Worm (Caenorhabditis elegans) whole organism, L1 larva: Measurements from ENCODE around the gene F26D2.10.

Source experiments
- C04F5.9 ChIP-seq: sonication (generic microtip); optimal IDR thresholded peaks from 2 replicates; lab custom pipeline; 2016; ENCODE audit warnings: missing genetic modification characterization, missing compliant biosample characterization
- C16A3.4 ChIP-seq: fragments of 150-350 bp; optimal IDR thresholded peaks from 2 replicates; lab custom pipeline; 2014; ENCODE audit warnings: missing biosample characterization, missing genetic modification characterization
- aha-1 ChIP-seq: fragments of 150-350 bp; optimal IDR thresholded peaks from 2 replicates; lab custom pipeline; 2014; ENCODE audit warnings: missing biosample characterization, missing genetic modification characterization
- alr-1 ChIP-seq: fragments of 200-800 bp; sonication (Bioruptor generic); optimal IDR thresholded peaks from 2 replicates; lab custom pipeline; 2018; ENCODE audit warnings: borderline replicate concordance, mild to moderate bottlenecking, missing genetic modification characterization, missing compliant biosample characterization
- ama-1 ChIP-seq: fragments of 150-350 bp; optimal IDR thresholded peaks from 2 replicates; lab custom pipeline; 2014
- blmp-1 ChIP-seq: fragments of 150-350 bp; optimal IDR thresholded peaks from 2 replicates; lab custom pipeline; 2014; ENCODE audit warnings: missing biosample characterization, missing genetic modification characterization
- ceh-90 ChIP-seq: sonication (generic microtip); optimal IDR thresholded peaks from 2 replicates; lab custom pipeline; 2016; ENCODE audit warnings: missing genetic modification characterization, missing compliant biosample characterization
- dpl-1 ChIP-seq, 3 experiments: fragments of 150-350 bp in 2 of 3; sonication (generic microtip) in 1 of 3; optimal IDR thresholded peaks; 2 replicates each; lab custom pipeline; 2014 to 2017; ENCODE audit warnings: missing biosample characterization in 3 of 3, missing genetic modification characterization in 3 of 3, missing genetic modification reagents in 3 of 3
- dsc-1 ChIP-seq: sonication (generic microtip); optimal IDR thresholded peaks from 2 replicates; lab custom pipeline; 2016; ENCODE audit warnings: mild to moderate bottlenecking, missing genetic modification characterization, missing compliant biosample characterization
- elt-2 ChIP-seq: sonication (generic microtip); optimal IDR thresholded peaks from 2 replicates; lab custom pipeline; 2016; ENCODE audit warnings: missing genetic modification characterization, mild to moderate bottlenecking, inconsistent platforms, missing compliant biosample characterization, missing genetic modification reagents
- fkh-4 ChIP-seq: sonication (generic microtip); optimal IDR thresholded peaks from 2 replicates; lab custom pipeline; 2016; ENCODE audit warnings: missing compliant biosample characterization, missing genetic modification characterization, borderline replicate concordance
- fos-1 ChIP-seq: fragments of 150-350 bp; optimal IDR thresholded peaks from 2 replicates; lab custom pipeline; 2014; ENCODE audit warnings: missing biosample characterization, missing genetic modification characterization
- hlh-17 ChIP-seq: fragments of 200-800 bp; sonication (Bioruptor generic); optimal IDR thresholded peaks from 2 replicates; lab custom pipeline; 2018; ENCODE audit warnings: missing genetic modification characterization, mild to moderate bottlenecking, missing compliant biosample characterization, moderate library complexity, borderline replicate concordance
- hlh-4 ChIP-seq: sonication (generic microtip); optimal IDR thresholded peaks from 2 replicates; lab custom pipeline; 2016; ENCODE audit warnings: mild to moderate bottlenecking, missing genetic modification characterization, missing compliant biosample characterization
- jun-1 ChIP-seq: fragments of 150-350 bp; optimal IDR thresholded peaks from 2 replicates; lab custom pipeline; 2014; ENCODE audit warnings: missing biosample characterization, missing genetic modification reagents, missing genetic modification characterization
- lin-14 ChIP-seq: fragments of 200-800 bp; sonication (Bioruptor generic); optimal IDR thresholded peaks from 2 replicates; lab custom pipeline; 2018; ENCODE audit warnings: mild to moderate bottlenecking, missing genetic modification characterization, moderate library complexity, missing compliant biosample characterization
- lir-3 ChIP-seq: sonication (generic microtip); optimal IDR thresholded peaks from 2 replicates; lab custom pipeline; 2016; ENCODE audit warnings: mild to moderate bottlenecking, missing genetic modification characterization, moderate library complexity, missing compliant biosample characterization; ENCODE audit not compliant: poor library complexity
- lsy-2 ChIP-seq, 2 experiments: fragments of 150-350 bp; optimal IDR thresholded peaks; 2 replicates each; lab custom pipeline; 2014; ENCODE audit warnings: missing biosample characterization in 2 of 2, missing genetic modification characterization in 2 of 2
- mab-9 ChIP-seq: fragments of 200-800 bp; sonication (Bioruptor generic); IDR thresholded peaks from 2 replicates; pipeline ENCODE4 v1.3.6; 2022; ENCODE audit warnings: missing genetic modification reagents, missing genetic modification characterization, missing compliant biosample characterization
- mep-1 ChIP-seq: fragments of 150-350 bp; optimal IDR thresholded peaks from 2 replicates; lab custom pipeline; 2014; ENCODE audit warnings: missing biosample characterization, missing genetic modification characterization
- nhr-19 ChIP-seq: fragments of 200-800 bp; sonication (Bioruptor generic); conservative IDR thresholded peaks from 2 replicates; pipeline ENCODE4 v1.3.6; 2022; ENCODE audit warnings: missing genetic modification characterization, missing compliant biosample characterization
- nhr-76 ChIP-seq: sonication (generic microtip); optimal IDR thresholded peaks from 2 replicates; lab custom pipeline; 2017; ENCODE audit warnings: missing biosample characterization, missing genetic modification characterization
- nhr-85 ChIP-seq: sonication (generic microtip); peaks from one replicate; lab custom pipeline; 2016; ENCODE audit warnings: missing genetic modification characterization, inconsistent platforms, missing compliant biosample characterization
- nhr-90 ChIP-seq: sonication (generic microtip); optimal IDR thresholded peaks from 2 replicates; lab custom pipeline; 2016; ENCODE audit warnings: mild to moderate bottlenecking, missing genetic modification characterization, missing compliant biosample characterization; ENCODE audit not compliant: poor library complexity
- rnt-1 ChIP-seq: sonication (generic microtip); optimal IDR thresholded peaks from 2 replicates; lab custom pipeline; 2016; ENCODE audit warnings: mild to moderate bottlenecking, missing genetic modification characterization, moderate library complexity, missing compliant biosample characterization
- snpc-4 ChIP-seq: fragments of 150-350 bp; optimal IDR thresholded peaks from 2 replicates; lab custom pipeline; 2014; ENCODE audit warnings: missing biosample characterization, missing genetic modification characterization
- snu-23 ChIP-seq: sonication (generic microtip); optimal IDR thresholded peaks from 2 replicates; lab custom pipeline; 2016; ENCODE audit warnings: missing genetic modification characterization, missing compliant biosample characterization
- swsn-7 ChIP-seq: sonication (generic microtip); optimal IDR thresholded peaks from 2 replicates; lab custom pipeline; 2016; ENCODE audit warnings: missing genetic modification characterization, missing compliant biosample characterization
- tlp-1 ChIP-seq: fragments of 150-350 bp; optimal IDR thresholded peaks from 2 replicates; lab custom pipeline; 2014; ENCODE audit warnings: missing biosample characterization, missing genetic modification characterization
- unc-62 ChIP-seq: fragments of 150-350 bp; optimal IDR thresholded peaks from 2 replicates; lab custom pipeline; 2014; ENCODE audit warnings: missing biosample characterization, missing genetic modification reagents, missing genetic modification characterization
- unc-98 ChIP-seq: fragments of 200-800 bp; sonication (Bioruptor generic); IDR thresholded peaks from 2 replicates; pipeline ENCODE4 v1.3.6; 2022; ENCODE audit warnings: missing genetic modification characterization, missing compliant biosample characterization
- vab-15 ChIP-seq: sonication (generic microtip); optimal IDR thresholded peaks from 2 replicates; lab custom pipeline; 2017; ENCODE audit warnings: missing genotype, mild to moderate bottlenecking, missing genetic modification characterization, missing compliant biosample characterization
- xbp-1 ChIP-seq: sonication (generic microtip); optimal IDR thresholded peaks from 2 replicates; lab custom pipeline; 2016; ENCODE audit warnings: missing genetic modification characterization, missing compliant biosample characterization
- zag-1 ChIP-seq: fragments of 150-350 bp; optimal IDR thresholded peaks from 2 replicates; lab custom pipeline; 2014; ENCODE audit warnings: missing biosample characterization, missing genetic modification characterization
- ztf-4 ChIP-seq: fragments of 150-350 bp; optimal IDR thresholded peaks from 2 replicates; lab custom pipeline; 2014; ENCODE audit warnings: missing biosample characterization, missing genetic modification characterization

F26D2.10 gene

DNA sequence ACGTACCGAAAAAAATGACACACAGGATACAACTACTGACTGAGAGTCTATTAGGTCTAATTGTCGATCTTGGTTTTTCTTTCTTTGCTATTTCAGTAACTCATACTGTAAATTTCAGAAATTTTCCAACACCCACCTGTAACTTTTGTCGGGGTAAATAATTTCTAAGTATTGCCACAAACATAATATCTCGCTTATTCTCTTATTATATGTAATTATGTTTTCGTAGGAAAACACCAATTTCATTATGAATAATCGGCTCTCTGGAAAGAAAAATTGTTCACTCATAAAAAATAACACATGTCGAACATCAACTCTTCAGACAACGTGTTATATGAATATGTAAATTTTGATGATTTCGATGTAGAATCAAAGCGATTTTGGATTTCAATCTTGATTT lies 8.7 kb downstream of the F26D2.10 start, which contains the start of gene srw-48:
Gene srw-48, plus strand, starts transcription at position 301 of the 400 bp plus-strand sequence.
- TF ChIP-seq snpc-4 (tag; lab: Kevin White, UChicago): no peak
- TF ChIP-seq snu-23 (GFP tag; lab: Kevin White, UChicago): no peak
- TF ChIP-seq lir-3 (tag; lab: Kevin White, UChicago): no peak
- no peak for TF ChIP-seq jun-1
- TF ChIP-seq hlh-4 (tag; lab: Kevin White, UChicago): no peak
- no peak for TF ChIP-seq mab-9
- TF ChIP-seq xbp-1 (tag; lab: Kevin White, UChicago): no peak
- TF ChIP-seq hlh-17 (GFP tag; lab: Kevin White, UChicago): no peak
- no peak for TF ChIP-seq nhr-90
- no peak for TF ChIP-seq mep-1 (tag; lab: Kevin White, UChicago)
- TF ChIP-seq ama-1 (lab: Kevin White, UChicago): no peak
- TF ChIP-seq, all 84 proteins: peak for 0

DNA sequence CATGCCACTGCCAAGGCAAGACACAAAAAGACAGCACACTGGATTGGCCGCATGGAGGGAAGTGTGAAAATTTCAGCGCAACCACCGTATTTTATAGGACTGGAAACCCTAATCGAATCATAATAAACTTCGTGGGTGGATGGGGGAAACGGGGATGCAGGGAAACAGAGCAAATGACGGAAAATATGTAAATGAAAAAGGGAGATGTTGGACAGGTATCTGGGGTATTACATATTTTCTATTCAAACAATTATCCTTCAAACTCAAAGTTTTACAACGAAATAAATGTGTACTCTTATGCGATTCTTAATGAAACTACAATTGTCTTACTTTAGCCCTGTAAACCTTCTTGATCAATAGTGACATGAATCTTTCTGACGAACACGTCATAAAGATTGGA lies 9.6 kb downstream of the F26D2.10 start, which contains the start of gene F26D2.16:
Gene F26D2.16, minus strand, starts transcription at position 101 of the 400 bp plus-strand sequence.
- TF ChIP-seq vab-15 (no peak), dpl-1 (GFP tag; optimal IDR thresholded peaks at IDR 0.05; lab: Kevin White, UChicago) (no peak), lin-14 (GFP tag; lab: Kevin White, UChicago) (no peak), alr-1 (tag; lab: Kevin White, UChicago) (no peak), zag-1 (tag; lab: Kevin White, UChicago) (no peak), nhr-85 (tag; lab: Kevin White, UChicago) (no peak), aha-1 (tag; lab: Kevin White, UChicago) (no peak), nhr-76 (tag; lab: Kevin White, UChicago) (no peak), unc-98 (GFP tag; lab: Robert Waterston, UW) (no peak), fkh-4 (tag; lab: Kevin White, UChicago) (no peak), elt-2 (tag; lab: Kevin White, UChicago) (no peak)

DNA sequence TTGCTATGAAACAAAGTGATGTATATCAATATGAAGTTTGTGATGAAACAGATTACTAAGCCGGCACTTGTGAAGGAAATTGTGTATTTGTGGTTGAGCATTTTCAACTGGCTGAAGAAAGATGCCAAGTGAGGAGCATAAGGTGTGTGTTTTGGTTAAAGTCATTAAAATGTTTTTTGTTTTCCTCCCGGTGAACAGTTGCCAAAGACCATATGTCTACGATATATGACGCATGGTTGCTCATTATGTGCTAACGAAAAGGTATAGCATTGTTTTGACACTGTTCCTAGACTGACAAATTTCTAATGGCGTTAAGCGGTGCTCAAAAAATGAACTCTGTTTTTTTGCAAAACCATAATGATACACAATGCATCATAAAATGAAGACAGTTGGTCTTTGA lies 12.4 kb downstream of the F26D2.10 start, which contains the start of gene str-55:
Gene str-55, minus strand, starts transcription at position 101 of the 400 bp plus-strand sequence.
- no peak for TF ChIP-seq vab-15
- no peak for TF ChIP-seq ama-1 (lab: Kevin White, UChicago)
- TF ChIP-seq hlh-17 (GFP tag; lab: Kevin White, UChicago): no peak
- no peak for TF ChIP-seq ceh-90 (tag; lab: Kevin White, UChicago)
- TF ChIP-seq rnt-1 (tag; lab: Kevin White, UChicago): no peak

DNA sequence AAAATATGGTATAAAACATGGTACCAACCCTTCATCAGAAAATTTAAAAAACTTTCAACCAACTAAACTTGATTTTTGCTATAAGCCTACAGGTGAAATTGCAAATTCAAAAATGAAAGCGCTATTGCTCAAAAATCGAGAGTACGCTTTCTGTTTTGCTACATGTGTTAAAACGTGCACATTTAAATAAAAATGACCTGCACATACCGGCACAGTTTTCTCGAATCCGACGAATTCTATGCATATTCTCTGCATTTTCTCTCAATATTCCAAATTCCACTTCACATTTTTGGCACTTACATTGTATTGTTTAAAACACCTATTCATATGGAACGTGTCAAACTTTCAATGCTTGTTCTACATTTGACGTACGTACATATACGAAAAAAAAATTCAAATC lies 18.9 kb downstream of the F26D2.10 start, which contains the start of gene srh-145:
Gene srh-145, plus strand, starts transcription at position 193 of the 400 bp plus-strand sequence.
- no peak for TF ChIP-seq dsc-1
- TF ChIP-seq vab-15: no peak
- no peak for TF ChIP-seq C04F5.9 (tag; lab: Kevin White, UChicago)
- no peak for TF ChIP-seq xbp-1 (tag; lab: Kevin White, UChicago)
- TF ChIP-seq nhr-19 (GFP tag; lab: Robert Waterston, UW): no peak

DNA sequence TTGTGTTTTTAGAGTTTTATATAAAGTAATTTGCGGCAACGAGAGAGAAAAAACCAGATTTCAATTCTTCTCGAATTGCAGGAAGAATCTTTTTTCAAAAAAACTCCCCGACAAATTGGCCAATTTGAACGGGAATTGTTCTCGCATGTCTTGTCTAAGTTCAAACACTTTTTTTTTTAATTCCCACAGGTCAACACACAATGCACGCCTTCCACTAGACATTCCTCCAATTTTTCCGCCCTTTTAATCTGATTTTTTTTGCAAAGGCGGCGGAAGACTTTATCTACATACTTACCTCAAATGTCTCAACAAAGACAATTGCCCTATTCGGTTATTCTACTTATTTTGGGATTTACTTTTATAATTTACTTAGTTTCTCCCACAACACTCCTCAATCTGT lies 21.7 kb downstream of the F26D2.10 start, which contains the start of gene F26D2.3:
Gene F26D2.3, plus strand, starts transcription at position 301 of the 400 bp plus-strand sequence.
- TF ChIP-seq blmp-1 (tag; lab: Kevin White, UChicago) (no peak), tlp-1 (tag; lab: Kevin White, UChicago) (no peak), lsy-2 (tag; optimal IDR thresholded peaks at IDR 0.05; lab: Kevin White, UChicago) (no peak), C16A3.4 (no peak), fos-1 (tag; lab: Kevin White, UChicago) (no peak), fkh-4 (tag; lab: Kevin White, UChicago) (no peak), lir-3 (tag; lab: Kevin White, UChicago) (no peak), ztf-4 (tag; lab: Kevin White, UChicago) (no peak), unc-62 (no peak), swsn-7 (tag; lab: Kevin White, UChicago) (no peak)
